Fruit fly (Drosophila melanogaster): Measurements from ENCODE around the gene SmB.

- TF ChIP-seq CG18599 (GFP tag; optimal IDR thresholded peaks at IDR 0.05) (no peak), CG30431 (GFP tag; optimal IDR thresholded peaks at IDR 0.05) (no peak), CG15073 (GFP tag; optimal IDR thresholded peaks at IDR 0.05) (no peak), Deaf1 (tag; optimal IDR thresholded peaks at IDR 0.05) (no peak), CG4328 (GFP tag; optimal IDR thresholded peaks at IDR 0.05) (no peak), CG4854 (GFP tag; optimal IDR thresholded peaks at IDR 0.05) (no peak), odd (GFP tag; optimal IDR thresholded peaks at IDR 0.05) (no peak), dati (GFP tag; IDR thresholded peaks at IDR 0.05) (no peak)
These were observed 3.5 kb downstream of the SmB start, which contains the start of the genes pie and Wdfy2 for dm6 chr2L:10422643-10423606.
